Worm (Caenorhabditis elegans) whole organism, L1 larva: Measurements from ENCODE around the gene spat-3.

Experiments
- C04F5.9 ChIP-seq: sonication (generic microtip); optimal IDR thresholded peaks from 2 replicates; lab custom pipeline; 2016; ENCODE audit warnings: missing genetic modification characterization, missing compliant biosample characterization
- C16A3.4 ChIP-seq: fragments of 150-350 bp; optimal IDR thresholded peaks from 2 replicates; lab custom pipeline; 2014; ENCODE audit warnings: missing biosample characterization, missing genetic modification characterization
- blmp-1 ChIP-seq: fragments of 150-350 bp; optimal IDR thresholded peaks from 2 replicates; lab custom pipeline; 2014; ENCODE audit warnings: missing biosample characterization, missing genetic modification characterization
- ceh-8 ChIP-seq: fragments of 200-800 bp; sonication (Bioruptor generic); optimal IDR thresholded peaks from 2 replicates; lab custom pipeline; 2018; ENCODE audit warnings: mild to moderate bottlenecking, missing genetic modification characterization, moderate library complexity, missing compliant biosample characterization
- ceh-82 ChIP-seq, 3 experiments: fragments of 150-350 bp in 1 of 3; sonication (generic microtip) in 2 of 3; optimal IDR thresholded peaks; 2 replicates each; lab custom pipeline; 2014 to 2017; ENCODE audit warnings: missing biosample characterization in 3 of 3, missing genetic modification characterization in 3 of 3
- ceh-88 ChIP-seq: fragments of 200-800 bp; sonication (Bioruptor generic); IDR thresholded peaks from 2 replicates; pipeline ENCODE4 v1.3.6; 2022; ENCODE audit warnings: missing genetic modification characterization, missing compliant biosample characterization
- ces-1 ChIP-seq: fragments of 150-350 bp; optimal IDR thresholded peaks from 2 replicates; lab custom pipeline; 2014; ENCODE audit warnings: missing biosample characterization, missing genetic modification reagents, missing genetic modification characterization
- dpl-1 ChIP-seq, 3 experiments: fragments of 150-350 bp in 2 of 3; sonication (generic microtip) in 1 of 3; optimal IDR thresholded peaks; 2 replicates each; lab custom pipeline; 2014 to 2017; ENCODE audit warnings: missing biosample characterization in 3 of 3, missing genetic modification characterization in 3 of 3, missing genetic modification reagents in 3 of 3
- efl-1 ChIP-seq, 4 experiments: fragments of 150-350 bp; optimal IDR thresholded peaks in 3 of 4; peaks in 1 of 4; 1 replicate in 1 of 4; 2 replicates in 3 of 4; lab custom pipeline; 2014; ENCODE audit warnings: missing biosample characterization in 2 of 4, missing genetic modification characterization in 2 of 4, missing genetic modification reagents in 2 of 4
- egl-13 ChIP-seq: sonication (generic microtip); optimal IDR thresholded peaks from 2 replicates; lab custom pipeline; 2016; ENCODE audit warnings: missing genotype, missing genetic modification reagents, missing genetic modification characterization, missing compliant biosample characterization
- egl-27 ChIP-seq, 2 experiments: fragments of 150-350 bp in 1 of 2; sonication (generic microtip); optimal IDR thresholded peaks; 3 replicates each; lab custom pipeline; 2017 to 2018; ENCODE audit warnings: missing biosample characterization in 2 of 2, missing genetic modification characterization in 2 of 2, missing genetic modification reagents in 2 of 2
- ets-5 ChIP-seq: fragments of 200-800 bp; sonication (Bioruptor generic); IDR thresholded peaks from 2 replicates; pipeline ENCODE4 v1.3.6; 2022; ENCODE audit warnings: missing genetic modification characterization, missing compliant biosample characterization
- fkh-10 ChIP-seq: sonication (generic microtip); optimal IDR thresholded peaks from 2 replicates; lab custom pipeline; 2017; ENCODE audit warnings: missing biosample characterization, missing genetic modification reagents, missing genetic modification characterization
- grh-1 ChIP-seq: fragments of 200-800 bp; sonication (Bioruptor generic); IDR thresholded peaks from 2 replicates; pipeline ENCODE4 v1.3.6; 2022; ENCODE audit warnings: missing genetic modification reagents, missing genetic modification characterization, missing compliant biosample characterization
- hpl-2 ChIP-seq: fragments of 150-350 bp; optimal IDR thresholded peaks from 2 replicates; lab custom pipeline; 2014; ENCODE audit warnings: missing biosample characterization, missing genetic modification reagents, missing genetic modification characterization
- lin-13 ChIP-seq: fragments of 150-350 bp; optimal IDR thresholded peaks from 2 replicates; lab custom pipeline; 2014; ENCODE audit warnings: missing biosample characterization, missing genetic modification reagents, missing genetic modification characterization
- lin-14 ChIP-seq: fragments of 200-800 bp; sonication (Bioruptor generic); optimal IDR thresholded peaks from 2 replicates; lab custom pipeline; 2018; ENCODE audit warnings: mild to moderate bottlenecking, missing genetic modification characterization, moderate library complexity, missing compliant biosample characterization
- lin-35 ChIP-seq, 2 experiments: fragments of 150-350 bp; optimal IDR thresholded peaks; 2 replicates each; lab custom pipeline; 2014; ENCODE audit warnings: missing biosample characterization in 2 of 2, missing genetic modification characterization in 2 of 2, missing genetic modification reagents in 2 of 2
- lin-39 ChIP-seq: fragments of 150-350 bp; optimal IDR thresholded peaks from 2 replicates; lab custom pipeline; 2014; ENCODE audit warnings: missing biosample characterization, missing genetic modification reagents, missing genetic modification characterization
- lsy-2 ChIP-seq, 2 experiments: fragments of 150-350 bp; optimal IDR thresholded peaks; 2 replicates each; lab custom pipeline; 2014; ENCODE audit warnings: missing biosample characterization in 2 of 2, missing genetic modification characterization in 2 of 2
- mdl-1 ChIP-seq, 2 experiments: fragments of 150-350 bp; optimal IDR thresholded peaks; 2 replicates each; lab custom pipeline; 2014 to 2017; ENCODE audit warnings: missing biosample characterization in 2 of 2, missing genetic modification characterization in 2 of 2, inconsistent platforms in 1 of 2
- nhr-28 ChIP-seq: fragments of 150-350 bp; optimal IDR thresholded peaks from 2 replicates; lab custom pipeline; 2014; ENCODE audit warnings: missing biosample characterization, missing genetic modification characterization
- nhr-71 ChIP-seq: sonication (generic microtip); optimal IDR thresholded peaks from 2 replicates; lab custom pipeline; 2016; ENCODE audit warnings: mild to moderate bottlenecking, missing genetic modification characterization, moderate library complexity, missing compliant biosample characterization
- nhr-77 ChIP-seq: fragments of 150-350 bp; optimal IDR thresholded peaks from 2 replicates; lab custom pipeline; 2014; ENCODE audit warnings: missing biosample characterization, missing genetic modification characterization
- nhr-84 ChIP-seq: sonication (generic microtip); optimal IDR thresholded peaks from 2 replicates; lab custom pipeline; 2017; ENCODE audit warnings: missing biosample characterization, missing genetic modification characterization
- nhr-90 ChIP-seq: sonication (generic microtip); optimal IDR thresholded peaks from 2 replicates; lab custom pipeline; 2016; ENCODE audit warnings: mild to moderate bottlenecking, missing genetic modification characterization, missing compliant biosample characterization; ENCODE audit not compliant: poor library complexity
- rnt-1 ChIP-seq: sonication (generic microtip); optimal IDR thresholded peaks from 2 replicates; lab custom pipeline; 2016; ENCODE audit warnings: mild to moderate bottlenecking, missing genetic modification characterization, moderate library complexity, missing compliant biosample characterization
- skn-1 ChIP-seq: fragments of 150-350 bp; optimal IDR thresholded peaks from 2 replicates; lab custom pipeline; 2014; ENCODE audit warnings: missing biosample characterization, missing genetic modification characterization
- snu-23 ChIP-seq: sonication (generic microtip); optimal IDR thresholded peaks from 2 replicates; lab custom pipeline; 2016; ENCODE audit warnings: missing genetic modification characterization, missing compliant biosample characterization
- sptf-1 ChIP-seq: fragments of 150-350 bp; optimal IDR thresholded peaks from 2 replicates; lab custom pipeline; 2014; ENCODE audit warnings: missing biosample characterization, missing genetic modification characterization
- sup-37 ChIP-seq: fragments of 200-800 bp; sonication (Bioruptor generic); optimal IDR thresholded peaks from 2 replicates; lab custom pipeline; 2018; ENCODE audit warnings: mild to moderate bottlenecking, missing genetic modification characterization, missing compliant biosample characterization
- swsn-7 ChIP-seq: sonication (generic microtip); optimal IDR thresholded peaks from 2 replicates; lab custom pipeline; 2016; ENCODE audit warnings: missing genetic modification characterization, missing compliant biosample characterization
- tbx-2 ChIP-seq: sonication (generic microtip); optimal IDR thresholded peaks from 2 replicates; lab custom pipeline; 2016; ENCODE audit warnings: missing genetic modification characterization, missing compliant biosample characterization
- unc-130 ChIP-seq: fragments of 150-350 bp; optimal IDR thresholded peaks from 2 replicates; lab custom pipeline; 2017; ENCODE audit warnings: missing biosample characterization, missing genetic modification characterization, inconsistent platforms
- unc-86 ChIP-seq: sonication (generic microtip); optimal IDR thresholded peaks from 2 replicates; lab custom pipeline; 2016; ENCODE audit warnings: missing genetic modification characterization, missing compliant biosample characterization
- vab-15 ChIP-seq: sonication (generic microtip); optimal IDR thresholded peaks from 2 replicates; lab custom pipeline; 2017; ENCODE audit warnings: missing genotype, mild to moderate bottlenecking, missing genetic modification characterization, missing compliant biosample characterization
- xbp-1 ChIP-seq: sonication (generic microtip); optimal IDR thresholded peaks from 2 replicates; lab custom pipeline; 2016; ENCODE audit warnings: missing genetic modification characterization, missing compliant biosample characterization
- zag-1 ChIP-seq: fragments of 150-350 bp; optimal IDR thresholded peaks from 2 replicates; lab custom pipeline; 2014; ENCODE audit warnings: missing biosample characterization, missing genetic modification characterization
- zip-4 ChIP-seq: fragments of 200-800 bp; sonication (Bioruptor generic); optimal IDR thresholded peaks from 2 replicates; lab custom pipeline; 2018; ENCODE audit warnings: mild to moderate bottlenecking, missing genetic modification characterization, moderate library complexity, missing compliant biosample characterization

The spat-3 gene

DNA sequence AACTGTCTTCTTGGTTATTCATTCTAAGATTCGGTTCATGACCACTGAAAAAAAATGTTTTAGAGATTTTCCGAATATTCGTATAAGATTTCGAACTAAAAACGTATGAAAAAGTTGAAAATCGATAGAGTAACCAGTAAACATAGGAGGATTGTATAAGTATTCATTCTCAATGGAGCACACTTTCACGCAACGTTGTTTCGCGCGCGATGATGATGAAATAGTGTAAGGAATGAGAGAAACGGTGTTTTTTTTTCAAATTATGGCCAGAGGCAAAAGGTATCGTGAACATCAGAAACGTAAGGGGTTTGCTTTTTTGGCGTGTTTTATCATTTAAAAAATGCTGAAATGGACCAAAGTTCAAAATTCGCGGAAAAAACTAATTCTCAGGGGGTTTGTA lies 13.9 kb upstream of the spat-3 start, which contains the start of gene pqn-65:
Gene pqn-65, minus strand, starts transcription at position 54 of the 400 bp plus-strand sequence.
- TF ChIP-seq ceh-88 (GFP tag; lab: Robert Waterston, UW) (no peak), grh-1 (GFP tag; lab: Robert Waterston, UW) (no peak), dpl-1 (GFP tag; optimal IDR thresholded peaks at IDR 0.05; lab: Kevin White, UChicago) (peak; percentile 48 to 67 (median 63)), efl-1 (optimal IDR thresholded peaks at IDR 0.05; lab: Kevin White, UChicago) (peak; percentile 19 to 44), efl-1 (GFP tag; optimal IDR thresholded peaks at IDR 0.05 in 1 of 2; lab: Kevin White, UChicago) (peak; percentile 5 to 24), lin-35 (GFP tag; optimal IDR thresholded peaks at IDR 0.05; lab: Kevin White, UChicago) (peak; percentile 37 to 76), nhr-77 (tag; lab: Kevin White, UChicago) (no peak), ets-5 (GFP tag; lab: Robert Waterston, UW) (no peak), skn-1 (tag; lab: Kevin White, UChicago) (peak; percentile 61), sptf-1 (tag; lab: Kevin White, UChicago) (no peak), lsy-2 (tag; optimal IDR thresholded peaks at IDR 0.05; lab: Kevin White, UChicago) (peak; percentile 12 to 58), egl-13 (tag; lab: Kevin White, UChicago) (no peak), mdl-1 (tag; optimal IDR thresholded peaks at IDR 0.05; lab: Kevin White, UChicago) (peak in 1 of 2 experiments; percentile 10), nhr-71 (no peak), vab-15 (tag; lab: Kevin White, UChicago) (no peak), xbp-1 (tag; lab: Kevin White, UChicago) (no peak), sup-37 (no peak), blmp-1 (tag; lab: Kevin White, UChicago) (peak; percentile 33), ces-1 (no peak), zip-4 (GFP tag; lab: Kevin White, UChicago) (peak; percentile 28), tbx-2 (tag; lab: Kevin White, UChicago) (no peak), C04F5.9 (no peak), C16A3.4 (tag; lab: Kevin White, UChicago) (peak; percentile 16), nhr-84 (tag; lab: Kevin White, UChicago) (no peak)

DNA sequence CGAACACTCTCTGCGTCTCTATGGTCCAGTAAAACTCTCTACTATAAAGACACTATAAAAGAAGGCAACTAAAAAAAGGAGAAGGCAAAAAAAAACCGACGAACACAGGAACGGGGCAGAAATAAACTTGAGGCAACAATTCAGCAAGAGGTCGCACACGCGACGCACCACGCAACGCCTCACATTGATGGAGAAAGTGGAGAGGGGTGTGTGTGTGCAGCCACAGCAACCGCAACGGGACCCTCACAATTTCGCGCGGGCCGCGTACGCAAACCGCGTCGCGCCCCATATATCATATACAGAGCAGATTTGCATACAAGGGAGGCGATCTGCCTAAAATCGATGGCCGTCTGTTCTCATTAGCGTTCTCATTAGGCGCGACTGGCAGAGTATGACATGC lies 11.1 kb upstream of the spat-3 start:
- TF ChIP-seq lin-13 (GFP tag; lab: Kevin White, UChicago) (no peak), lin-35 (GFP tag; optimal IDR thresholded peaks at IDR 0.05; lab: Kevin White, UChicago) (peak; percentile 14 to 38), fkh-10 (GFP tag; lab: Kevin White, UChicago) (no peak), nhr-90 (tag; lab: Kevin White, UChicago) (no peak), ceh-82 (tag; optimal IDR thresholded peaks at IDR 0.05; lab: Kevin White, UChicago) (peak in 1 of 3 experiments; percentile 52), unc-130 (no peak), lin-39 (no peak), ceh-8 (GFP tag; lab: Kevin White, UChicago) (no peak), snu-23 (GFP tag; lab: Kevin White, UChicago) (no peak), zip-4 (GFP tag; lab: Kevin White, UChicago) (no peak), swsn-7 (tag; lab: Kevin White, UChicago) (no peak), nhr-28 (tag; lab: Kevin White, UChicago) (no peak), egl-27 (tag; optimal IDR thresholded peaks at IDR 0.05; lab: Kevin White, UChicago) (no peak), dpl-1 (GFP tag; optimal IDR thresholded peaks at IDR 0.05; lab: Kevin White, UChicago) (peak in 1 of 3 experiments; percentile 47), hpl-2 (no peak), unc-86 (peak; percentile 13), efl-1 (optimal IDR thresholded peaks at IDR 0.05; lab: Kevin White, UChicago) (peak in 1 of 2 experiments; percentile 43), efl-1 (GFP tag; optimal IDR thresholded peaks at IDR 0.05 in 1 of 2; lab: Kevin White, UChicago) (peak in 1 of 2 experiments; percentile 72), zag-1 (tag; lab: Kevin White, UChicago) (no peak), lin-14 (peak; percentile 36), nhr-84 (tag; lab: Kevin White, UChicago) (no peak), rnt-1 (tag; lab: Kevin White, UChicago) (no peak)
